Fruit fly (Drosophila melanogaster): ENCODE measurements around the gene Cox10.

Cox10 gene

dm6 chr2L:10339212-10339721 is 8.0 kb downstream of the Cox10 start, which contains the start of gene SamDC (continued):
- TF ChIP-seq CG9139 (GFP tag; optimal IDR thresholded peaks at IDR 0.05): no peak
- TF ChIP-seq topi (GFP tag; optimal IDR thresholded peaks at IDR 0.05): peak; percentile 37
- TF ChIP-seq Eip93F (GFP tag; optimal IDR thresholded peaks at IDR 0.05): peak; percentile 25
- TF ChIP-seq Smox (GFP tag; optimal IDR thresholded peaks at IDR 0.05): peak; percentile 25
- TF ChIP-seq Ets96B (tag; optimal IDR thresholded peaks at IDR 0.05): no peak
- TF ChIP-seq esn (GFP tag; optimal IDR thresholded peaks at IDR 0.05): peak; percentile 53
- peak; percentile 44 for TF ChIP-seq vri (GFP tag; optimal IDR thresholded peaks at IDR 0.05)
- TF ChIP-seq svp (GFP tag): no peak
- TF ChIP-seq CG16779 (tag; optimal IDR thresholded peaks at IDR 0.05): no peak
- no peak for TF ChIP-seq CG11762 (GFP tag; optimal IDR thresholded peaks at IDR 0.05; ENCODE audit: insufficient read depth)
- peak; percentile 31 for TF ChIP-seq OdsH (GFP tag; optimal IDR thresholded peaks at IDR 0.05)

DNA sequence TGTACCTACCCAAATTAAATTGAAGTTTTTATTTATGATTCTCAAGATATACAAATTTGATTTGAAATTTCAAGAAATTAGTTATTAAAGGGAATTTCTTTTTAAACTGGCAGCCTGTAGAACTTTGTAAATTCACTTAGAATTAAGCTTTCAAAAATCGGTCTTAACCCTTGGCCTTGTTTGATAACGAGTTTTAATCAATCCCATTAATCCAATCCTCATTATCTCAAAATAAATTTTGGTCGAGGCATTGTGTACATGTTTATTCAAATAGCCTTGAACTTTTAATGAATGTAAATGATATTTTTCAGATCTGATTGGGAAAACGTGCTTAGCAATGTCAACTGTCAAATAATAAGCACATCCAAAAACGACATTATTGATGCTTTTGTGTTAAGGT is 8.6 kb downstream of the Cox10 start:
- TF ChIP-seq Eip78C (GFP tag): peak; percentile 24
- no peak for TF ChIP-seq CG7368 (GFP tag; optimal IDR thresholded peaks at IDR 0.05)
- TF ChIP-seq topi (GFP tag; optimal IDR thresholded peaks at IDR 0.05): no peak
- TF ChIP-seq CG15336 (GFP tag; IDR thresholded peaks at IDR 0.05): no peak
- no peak for TF ChIP-seq cyc (GFP tag; optimal IDR thresholded peaks at IDR 0.05)
- TF ChIP-seq fkh (GFP tag; optimal IDR thresholded peaks at IDR 0.05): no peak
- TF ChIP-seq svp (GFP tag): peak; percentile 71
- TF ChIP-seq CG8632 (GFP tag; optimal IDR thresholded peaks at IDR 0.05): no peak
- no peak for TF ChIP-seq Blimp-1 (GFP tag; optimal IDR thresholded peaks at IDR 0.05)
- TF ChIP-seq spab (GFP tag; optimal IDR thresholded peaks at IDR 0.05): no peak
- TF ChIP-seq CG32006 (GFP tag; optimal IDR thresholded peaks at IDR 0.05): no peak
- no peak for TF ChIP-seq CG10631 (GFP tag; optimal IDR thresholded peaks at IDR 0.05)

DNA sequence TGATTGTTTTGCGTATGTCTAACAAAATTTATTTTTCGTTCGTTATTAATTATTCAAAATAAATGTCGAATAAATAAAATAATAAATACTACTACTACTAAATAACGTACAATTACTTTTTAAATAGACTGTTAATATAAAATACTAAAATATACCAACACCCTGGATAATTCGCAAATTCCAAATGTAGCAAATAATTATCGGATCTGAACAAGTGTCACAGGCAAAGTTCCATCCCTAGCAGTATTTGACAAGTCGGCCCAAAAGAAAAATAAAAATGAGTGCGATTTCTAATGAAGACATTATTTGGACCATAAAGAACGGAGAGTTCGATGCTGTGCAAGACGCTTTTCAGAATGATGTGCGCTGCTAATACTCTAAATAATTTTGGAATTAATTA is 10.1 kb downstream of the Cox10 start, which contains the start of gene CG31715:
CG31715 (plus strand) TSS at position 212 of the 400 bp plus-strand sequence.
- peak; percentile 29 for TF ChIP-seq esn (GFP tag; optimal IDR thresholded peaks at IDR 0.05)
- no peak for TF ChIP-seq spab (GFP tag; optimal IDR thresholded peaks at IDR 0.05)
- TF ChIP-seq fkh (GFP tag; optimal IDR thresholded peaks at IDR 0.05): no peak
- TF ChIP-seq CG11902 (GFP tag; optimal IDR thresholded peaks at IDR 0.05): no peak
- peak; percentile 25 for TF ChIP-seq CG8632 (GFP tag; optimal IDR thresholded peaks at IDR 0.05)
- TF ChIP-seq Eip75B (GFP tag; optimal IDR thresholded peaks at IDR 0.05): peak; percentile 38
- no peak for TF ChIP-seq CG3032 (tag; optimal IDR thresholded peaks at IDR 0.05)
- peak; percentile 58 for TF ChIP-seq svp (GFP tag)
- peak; percentile 26 for TF ChIP-seq Ets96B (tag; optimal IDR thresholded peaks at IDR 0.05)
- TF ChIP-seq CG31627 (GFP tag; optimal IDR thresholded peaks at IDR 0.05): no peak
- peak; percentile 3 for TF ChIP-seq acj6 (GFP tag; optimal IDR thresholded peaks at IDR 0.05)
- TF ChIP-seq pdm3 (GFP tag; optimal IDR thresholded peaks at IDR 0.05): peak; percentile 23
- TF ChIP-seq CG11762 (GFP tag; optimal IDR thresholded peaks at IDR 0.05; ENCODE audit: insufficient read depth): no peak
- peak; percentile 13 for TF ChIP-seq Met (GFP tag; optimal IDR thresholded peaks at IDR 0.05)
- TF ChIP-seq ss (GFP tag; optimal IDR thresholded peaks at IDR 0.05): no peak
- TF ChIP-seq Gug (GFP tag; IDR thresholded peaks at IDR 0.05): no peak
- TF ChIP-seq vri (GFP tag; optimal IDR thresholded peaks at IDR 0.05): peak; percentile 35
- TF ChIP-seq dsx (GFP tag; optimal IDR thresholded peaks at IDR 0.05; ENCODE audit: poor library complexity, severe bottlenecking): peak; percentile 27
- no peak for TF ChIP-seq salr (GFP tag; optimal IDR thresholded peaks at IDR 0.05)
- TF ChIP-seq Sox14 (GFP tag; optimal IDR thresholded peaks at IDR 0.05): peak; percentile 3
- TF ChIP-seq Hr4 (GFP tag; optimal IDR thresholded peaks at IDR 0.05): peak; percentile 16
- TF ChIP-seq Hr38 (GFP tag; optimal IDR thresholded peaks at IDR 0.05): no peak
- TF ChIP-seq CG7368 (GFP tag; optimal IDR thresholded peaks at IDR 0.05): no peak
- peak; percentile 17 for TF ChIP-seq Eip93F (GFP tag; optimal IDR thresholded peaks at IDR 0.05)
- TF ChIP-seq CG10631 (GFP tag; optimal IDR thresholded peaks at IDR 0.05): peak; percentile 10
- TF ChIP-seq Sox102F (GFP tag; optimal IDR thresholded peaks at IDR 0.05): peak; percentile 50
- peak; percentile 95 for TF ChIP-seq achi (GFP tag; optimal IDR thresholded peaks at IDR 0.05)
- TF ChIP-seq Eip78C (GFP tag): no peak
- no peak for TF ChIP-seq cyc (GFP tag; optimal IDR thresholded peaks at IDR 0.05)
- TF ChIP-seq CG6163 (GFP tag; IDR thresholded peaks at IDR 0.05): no peak

All from whole organism, prepupa.